Worm (Caenorhabditis elegans): Measurements from ENCODE around the gene clec-146.

Gene clec-146

DNA sequence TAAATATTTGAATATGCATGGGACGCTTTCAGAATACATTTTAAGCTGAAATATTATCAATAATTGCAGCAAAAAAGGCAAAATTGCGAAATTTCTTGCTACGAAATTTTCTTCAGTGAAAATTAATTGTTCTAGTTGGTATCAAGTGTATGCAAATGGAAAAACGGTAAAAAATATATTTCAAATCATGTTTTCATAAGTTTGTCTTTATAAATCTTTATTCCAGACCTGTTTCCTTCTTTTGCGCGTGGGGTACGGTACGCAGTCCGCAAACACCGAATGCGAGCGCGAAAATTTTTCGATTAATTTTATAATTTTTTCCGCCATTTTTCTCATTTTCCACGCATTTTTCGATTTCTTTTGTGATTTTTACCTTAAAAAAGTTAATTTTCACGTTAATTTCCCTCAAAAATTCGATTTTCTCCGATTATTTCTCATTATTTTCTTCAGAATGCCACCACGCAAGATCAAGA lies 3.0 kb upstream of the clec-146 start, which contains the start of the genes fbxc-23 and csc-1:
TSS of gene fbxc-23 (minus strand) at position 51 of the 473 bp plus-strand sequence.
TSS of gene csc-1 (plus strand) at position 451 of the 473 bp plus-strand sequence.
- TF ChIP-seq sma-3 (GFP tag; optimal IDR thresholded peaks at IDR 0.05) (peak; percentile 38), elt-3 (tag; optimal IDR thresholded peaks at IDR 0.05) (no peak), fos-1 (tag; optimal IDR thresholded peaks at IDR 0.05) (peak; percentile 2), Y55F3AM.14 (GFP tag; optimal IDR thresholded peaks at IDR 0.05) (no peak), lsy-2 (tag; optimal IDR thresholded peaks at IDR 0.05) (peak; percentile 91 to 98), gmeb-1 (tag; optimal IDR thresholded peaks at IDR 0.05) (peak; percentile 90), F13H6.1 (tag; optimal IDR thresholded peaks at IDR 0.05) (peak; percentile 10), lin-39 (tag; optimal IDR thresholded peaks at IDR 0.05) (no peak), unc-55 (GFP tag; optimal IDR thresholded peaks at IDR 0.05) (peak; percentile 60), nhr-21 (tag; optimal IDR thresholded peaks at IDR 0.05) (peak; percentile 15), lin-13 (GFP tag; optimal IDR thresholded peaks at IDR 0.05) (peak; percentile 49), C34F6.9 (tag; optimal IDR thresholded peaks at IDR 0.05) (peak; percentile 70), lin-11 (tag; optimal IDR thresholded peaks at IDR 0.05) (peak; percentile 51), unc-39 (tag; optimal IDR thresholded peaks at IDR 0.05) (no peak), crh-2 (tag; optimal IDR thresholded peaks at IDR 0.05) (peak; percentile 31), snpc-4 (tag; optimal IDR thresholded peaks at IDR 0.05) (peak; percentile 62), nhr-129 (tag; optimal IDR thresholded peaks at IDR 0.05) (peak; percentile 4), nhr-25 (tag; optimal IDR thresholded peaks at IDR 0.05) (peak; percentile 16)

DNA sequence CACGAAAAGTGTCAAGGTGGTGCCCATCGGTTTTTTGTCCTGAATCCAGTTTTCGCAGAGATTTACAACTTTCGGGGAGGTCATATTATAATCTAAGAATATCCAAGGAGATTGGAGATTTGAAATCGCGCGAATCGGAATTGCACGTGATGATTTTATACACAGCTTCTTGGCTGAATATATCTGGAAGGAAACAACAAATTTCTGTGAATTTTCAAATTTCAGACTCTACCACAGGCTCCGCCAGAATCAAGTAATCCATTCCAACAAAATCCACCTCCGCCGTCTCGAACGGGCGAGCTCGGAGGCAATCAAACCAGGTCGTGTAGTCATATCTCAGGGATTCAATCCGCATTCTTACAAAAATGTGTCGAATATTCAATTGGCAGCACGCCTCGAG lies 1.7 kb upstream of the clec-146 start:
- TF ChIP-seq blmp-1 (tag; optimal IDR thresholded peaks at IDR 0.05; ENCODE audit: insufficient read depth) (no peak), ztf-1 (GFP tag; conservative IDR thresholded peaks at IDR 0.05) (no peak), nhr-23 (tag; optimal IDR thresholded peaks at IDR 0.05) (no peak), nhr-11 (tag; optimal IDR thresholded peaks at IDR 0.05) (no peak), unc-62 (GFP tag; optimal IDR thresholded peaks at IDR 0.05) (no peak), nhr-129 (tag; optimal IDR thresholded peaks at IDR 0.05) (no peak), ZK546.5 (tag; optimal IDR thresholded peaks at IDR 0.05) (no peak), lin-39 (tag; optimal IDR thresholded peaks at IDR 0.05) (no peak), egl-27 (tag; optimal IDR thresholded peaks at IDR 0.05) (no peak), crh-2 (tag; optimal IDR thresholded peaks at IDR 0.05) (no peak), ceh-82 (tag; optimal IDR thresholded peaks at IDR 0.05) (no peak), ceh-16 (tag; optimal IDR thresholded peaks at IDR 0.05) (no peak), nhr-6 (tag; optimal IDR thresholded peaks at IDR 0.05) (no peak), nhr-21 (tag; optimal IDR thresholded peaks at IDR 0.05) (no peak)

DNA sequence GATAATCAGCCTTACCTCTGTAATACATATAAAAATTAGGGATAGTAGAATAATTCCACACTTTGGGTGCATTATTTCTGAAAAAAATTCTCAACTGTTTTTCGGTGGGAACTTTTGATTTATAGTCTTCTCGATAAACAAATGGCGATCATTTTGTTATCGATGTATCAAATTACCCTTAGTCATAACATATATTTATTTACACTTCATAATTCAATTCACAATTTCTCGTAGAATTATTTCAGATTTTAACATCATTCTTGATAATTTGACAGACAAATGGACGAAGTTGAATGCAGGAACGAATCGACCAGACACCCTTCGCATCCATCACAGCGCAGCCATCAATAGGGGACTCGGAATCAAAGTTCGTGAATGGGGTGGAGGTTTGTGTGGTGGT lies 3.1 kb downstream of the clec-146 start, which contains the start of gene clec-145:
TSS of gene clec-145 (minus strand) at position 101 of the 400 bp plus-strand sequence.
- TF ChIP-seq unc-62 (GFP tag; optimal IDR thresholded peaks at IDR 0.05), result no peak
- no peak for TF ChIP-seq alr-1 (tag; optimal IDR thresholded peaks at IDR 0.05)
- no peak for TF ChIP-seq ztf-4 (tag; optimal IDR thresholded peaks at IDR 0.05)
- TF ChIP-seq gmeb-1 (tag; optimal IDR thresholded peaks at IDR 0.05), result no peak
- no peak for TF ChIP-seq sma-9 (GFP tag; optimal IDR thresholded peaks at IDR 0.05)
- no peak for TF ChIP-seq sma-9 (tag; optimal IDR thresholded peaks at IDR 0.05)
- no peak for TF ChIP-seq ceh-16 (tag; optimal IDR thresholded peaks at IDR 0.05)
- no peak for TF ChIP-seq snpc-4 (tag; optimal IDR thresholded peaks at IDR 0.05)
- TF ChIP-seq mdl-1 (tag; optimal IDR thresholded peaks at IDR 0.05), result no peak
- TF ChIP-seq lin-39 (tag; optimal IDR thresholded peaks at IDR 0.05), result no peak
- TF ChIP-seq nhr-129 (tag; optimal IDR thresholded peaks at IDR 0.05), result no peak
- TF ChIP-seq mbf-1 (tag; optimal IDR thresholded peaks at IDR 0.05), result no peak
- TF ChIP-seq lin-11 (tag; optimal IDR thresholded peaks at IDR 0.05), result no peak
- TF ChIP-seq ztf-11 (tag; optimal IDR thresholded peaks at IDR 0.05), result no peak
- no peak for TF ChIP-seq fos-1 (tag; optimal IDR thresholded peaks at IDR 0.05)
- no peak for TF ChIP-seq ama-1 (optimal IDR thresholded peaks at IDR 0.05)

DNA sequence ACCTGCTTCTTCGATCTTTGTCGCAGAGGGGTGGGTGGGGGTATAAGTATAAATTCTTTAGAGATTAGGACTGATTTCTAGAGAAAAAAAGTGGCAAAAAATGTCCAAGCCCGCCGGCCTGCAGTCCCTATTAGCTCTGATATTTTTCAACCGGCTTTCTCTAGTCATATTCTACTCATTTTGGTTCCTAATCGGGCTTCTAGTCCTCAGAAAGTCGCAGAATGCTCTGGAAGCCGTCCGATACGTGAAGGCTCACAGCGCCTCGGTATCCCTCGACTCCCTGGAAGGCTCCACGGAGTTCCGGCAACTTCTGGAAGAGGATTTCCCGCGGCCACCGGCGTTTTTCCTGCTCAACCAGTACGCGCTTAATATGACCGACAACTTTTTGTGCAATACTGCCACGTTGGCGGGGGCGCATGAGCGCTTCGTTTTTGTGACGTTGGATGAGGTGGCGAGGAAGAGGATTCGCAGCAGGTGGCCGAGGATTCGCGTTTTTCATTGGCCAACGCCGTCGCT lies 7.9 kb downstream of the clec-146 start, which contains the start of gene Y48E1B.8:
TSS of gene Y48E1B.8 (plus strand) at position 51 of the 516 bp plus-strand sequence.
- no peak for TF ChIP-seq ztf-11 (tag; optimal IDR thresholded peaks at IDR 0.05)
- TF ChIP-seq R02D3.7 (tag; optimal IDR thresholded peaks at IDR 0.05), result no peak
- no peak for TF ChIP-seq unc-39 (tag; optimal IDR thresholded peaks at IDR 0.05)
- no peak for TF ChIP-seq ztf-1 (GFP tag; conservative IDR thresholded peaks at IDR 0.05)
- no peak for TF ChIP-seq sem-4 (tag; optimal IDR thresholded peaks at IDR 0.05)
- no peak for TF ChIP-seq snpc-4 (tag; optimal IDR thresholded peaks at IDR 0.05)
- no peak for TF ChIP-seq Y55F3AM.14 (GFP tag; optimal IDR thresholded peaks at IDR 0.05)
- no peak for TF ChIP-seq F13H6.1 (tag; optimal IDR thresholded peaks at IDR 0.05)
- no peak for TF ChIP-seq zag-1 (tag; optimal IDR thresholded peaks at IDR 0.05)
- no peak for TF ChIP-seq nhr-237 (tag; optimal IDR thresholded peaks at IDR 0.05)
